Fruit fly (Drosophila melanogaster) whole organism: Measurements from ENCODE around the gene CG43448.

ENCODE experiments used
- CG8478 ChIP-seq: fragments of >200 bp; optimal IDR thresholded peaks from 2 replicates; lab custom pipeline; 2018; ENCODE audit warnings: inconsistent platforms
- EcR ChIP-seq, 2 experiments: fragments of >200 bp; optimal IDR thresholded peaks; 2 replicates each; lab custom pipeline; 2017; ENCODE audit warnings: missing biosample characterization in 2 of 2, missing genetic modification characterization in 2 of 2, missing genetic modification reagents in 2 of 2
- pan ChIP-seq: fragments of >200 bp; optimal IDR thresholded peaks from 2 replicates; lab custom pipeline; 2017
- psq ChIP-seq: fragments of >200 bp; optimal IDR thresholded peaks from 2 replicates; lab custom pipeline; 2017
- usp ChIP-seq: fragments of >200 bp; optimal IDR thresholded peaks from 2 replicates; lab custom pipeline; 2017; ENCODE audit warnings: missing biosample characterization, missing genetic modification characterization, mixed read lengths

DNA sequence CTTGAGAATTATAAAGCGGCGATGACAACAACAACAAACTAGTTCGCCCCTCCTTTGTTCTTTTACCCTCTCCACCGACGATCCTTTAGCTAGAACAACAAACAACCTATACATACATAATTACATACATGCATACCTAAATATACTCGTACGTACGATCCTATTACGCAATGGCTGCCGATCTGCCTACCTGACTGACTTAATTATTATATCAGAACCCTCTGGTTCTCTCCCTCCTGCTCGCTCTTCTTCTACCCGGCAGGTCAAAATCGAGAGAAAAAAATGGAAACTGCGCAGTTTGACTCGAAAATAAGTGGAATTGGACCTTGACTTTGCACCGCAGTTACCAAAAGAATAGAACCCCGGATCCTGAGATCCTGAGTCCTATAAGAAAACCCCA is 38.4 kb upstream of the CG43448 start:
- TF ChIP-seq CG8478 (lab: Kevin White, UChicago) (no peak), usp (no peak), psq (no peak), EcR (GFP tag; optimal IDR thresholded peaks at IDR 0.05; lab: Kevin White, UChicago) (no peak), pan (lab: Kevin White, UChicago) (no peak)
